Fruit fly (Drosophila melanogaster) whole organism, wandering third instar larva: ENCODE data around the gene CG10208.

Experiments
- Abd-B ChIP-seq: fragments of >200 bp; optimal IDR thresholded peaks from 2 replicates; lab custom pipeline; 2017; ENCODE audit warnings: missing biosample characterization, missing genetic modification characterization
- CG32264 ChIP-seq: fragments of 200-800 bp; sonication (Bioruptor generic); optimal IDR thresholded peaks from 2 replicates; lab custom pipeline; 2016; ENCODE audit warnings: missing biosample characterization, missing genetic modification characterization
- CG9705 ChIP-seq: fragments of 200-800 bp; sonication (Bioruptor generic); optimal IDR thresholded peaks from 2 replicates; lab custom pipeline; 2018; ENCODE audit warnings: missing biosample characterization, mild to moderate bottlenecking, missing genetic modification characterization
- CrebA ChIP-seq: fragments of 200-800 bp; sonication (Bioruptor generic); optimal IDR thresholded peaks from 2 replicates; lab custom pipeline; 2016; ENCODE audit warnings: missing biosample characterization, mild to moderate bottlenecking, missing genetic modification characterization, borderline replicate concordance
- Dfd ChIP-seq: fragments of >200 bp; optimal IDR thresholded peaks from 2 replicates; lab custom pipeline; 2017; ENCODE audit warnings: missing biosample characterization, missing genetic modification characterization
- GATAd ChIP-seq: sonication (Bioruptor generic); optimal IDR thresholded peaks from 2 replicates; lab custom pipeline; 2016; ENCODE audit warnings: missing biosample characterization, missing genetic modification characterization
- HLH106 ChIP-seq: fragments of 200-800 bp; optimal IDR thresholded peaks from 3 replicates; lab custom pipeline; 2019; ENCODE audit warnings: missing biosample characterization, mild to moderate bottlenecking, missing genetic modification characterization, moderate library complexity
- Hnf4 ChIP-seq: fragments of 200-800 bp; sonication (Bioruptor generic); optimal IDR thresholded peaks from 2 replicates; lab custom pipeline; 2016; ENCODE audit warnings: missing biosample characterization, mild to moderate bottlenecking, missing genetic modification characterization
- Hr78 ChIP-seq: fragments of >200 bp; optimal IDR thresholded peaks from 2 replicates; lab custom pipeline; 2017; ENCODE audit warnings: missing biosample characterization, missing genetic modification characterization
- Hr83 ChIP-seq: fragments of 200-300 bp; sonication (Bioruptor generic); optimal IDR thresholded peaks from 2 replicates; lab custom pipeline; 2016; ENCODE audit warnings: missing biosample characterization, mild to moderate bottlenecking, missing genetic modification characterization, moderate library complexity; ENCODE audit not compliant: poor library complexity, severe bottlenecking
- Jra ChIP-seq: sonication (Bioruptor generic); optimal IDR thresholded peaks from 2 replicates; lab custom pipeline; 2016; ENCODE audit warnings: missing biosample characterization, missing genetic modification characterization
- Mio ChIP-seq: sonication (Bioruptor generic); optimal IDR thresholded peaks from 2 replicates; lab custom pipeline; 2016; ENCODE audit warnings: missing biosample characterization, missing genetic modification characterization
- Myc ChIP-seq: fragments of >200 bp; optimal IDR thresholded peaks from 2 replicates; lab custom pipeline; 2017
- N ChIP-seq: fragments of >200 bp; optimal IDR thresholded peaks from 2 replicates; lab custom pipeline; 2018; ENCODE audit warnings: missing biosample characterization, missing external identifiers, missing genetic modification characterization
- OdsH ChIP-seq: fragments of 200-800 bp; sonication (Bioruptor generic); optimal IDR thresholded peaks from 2 replicates; lab custom pipeline; 2016; ENCODE audit warnings: missing biosample characterization, mild to moderate bottlenecking, missing genetic modification characterization
- Rel ChIP-seq, 2 experiments: fragments of 200-800 bp; sonication (Bioruptor generic) in 1 of 2; optimal IDR thresholded peaks; 2 replicates in 1 of 2; 3 replicates in 1 of 2; lab custom pipeline; 2016 to 2019; ENCODE audit warnings: mild to moderate bottlenecking in 2 of 2, missing biosample characterization in 2 of 2, missing genetic modification characterization in 2 of 2, moderate library complexity in 1 of 2
- Sp1 ChIP-seq: fragments of 200-800 bp; sonication (Bioruptor generic); optimal IDR thresholded peaks from 3 replicates; lab custom pipeline; 2019; ENCODE audit warnings: missing biosample characterization, mild to moderate bottlenecking, missing genetic modification characterization, moderate library complexity
- Vsx2 ChIP-seq: fragments of 200-300, 225-300 bp; sonication (Bioruptor generic); optimal IDR thresholded peaks from 2 replicates; lab custom pipeline; 2018; ENCODE audit warnings: missing biosample characterization, missing genetic modification characterization; ENCODE audit not compliant: partially characterized antibody
- br ChIP-seq: fragments of 200-800 bp; sonication (Bioruptor generic); optimal IDR thresholded peaks from 2 replicates; lab custom pipeline; 2016; ENCODE audit warnings: missing biosample characterization, missing genetic modification characterization
- brk ChIP-seq: fragments of 200-800 bp; sonication (Bioruptor generic); optimal IDR thresholded peaks from 2 replicates; lab custom pipeline; 2016; ENCODE audit warnings: missing biosample characterization, mild to moderate bottlenecking, missing genetic modification characterization
- dl ChIP-seq, 2 experiments: fragments of 175-275, 200-275 bp in 1 of 2; fragments of 200-275 bp in 1 of 2; sonication (Bioruptor generic); optimal IDR thresholded peaks; lab custom pipeline; 2018; ENCODE audit warnings: mild to moderate bottlenecking in 2 of 2, missing biosample characterization in 2 of 2, missing genetic modification characterization in 2 of 2, moderate library complexity in 2 of 2; ENCODE audit not compliant: partially characterized antibody in 2 of 2, insufficient read depth in 1 of 2
- dmrt93B ChIP-seq: fragments of 200-800 bp; sonication (Bioruptor generic); optimal IDR thresholded peaks from 2 replicates; lab custom pipeline; 2018; ENCODE audit warnings: missing biosample characterization, mild to moderate bottlenecking, missing genetic modification characterization
- dsf ChIP-seq: sonication (Bioruptor generic); optimal IDR thresholded peaks from 2 replicates; lab custom pipeline; 2016; ENCODE audit warnings: missing biosample characterization, missing genetic modification characterization, borderline replicate concordance
- ey ChIP-seq: fragments of 200-800 bp; sonication (Bioruptor generic); optimal IDR thresholded peaks from 2 replicates; lab custom pipeline; 2016; ENCODE audit warnings: missing biosample characterization, missing genetic modification characterization
- foxo ChIP-seq, 2 experiments: fragments of 200-800 bp; sonication (Bioruptor generic); optimal IDR thresholded peaks; 2 replicates in 1 of 2; 3 replicates in 1 of 2; lab custom pipeline; 2016 to 2017; ENCODE audit warnings: missing biosample characterization in 2 of 2, missing genetic modification characterization in 2 of 2
- fru ChIP-seq: fragments of 200-800 bp; sonication (Bioruptor generic); optimal IDR thresholded peaks from 3 replicates; lab custom pipeline; 2016; ENCODE audit warnings: missing biosample characterization, mild to moderate bottlenecking, missing genetic modification characterization
- h ChIP-seq: fragments of 200-800 bp; sonication (Bioruptor generic); optimal IDR thresholded peaks from 3 replicates; lab custom pipeline; 2016; ENCODE audit warnings: missing biosample characterization, mild to moderate bottlenecking, missing genetic modification characterization
- jim ChIP-seq: fragments of 175-275, 200-325 bp; sonication (Bioruptor generic); optimal IDR thresholded peaks from 2 replicates; lab custom pipeline; 2016; ENCODE audit warnings: missing biosample characterization, mild to moderate bottlenecking, missing genetic modification characterization
- lola ChIP-seq: fragments of >200 bp; optimal IDR thresholded peaks from 2 replicates; lab custom pipeline; 2017; ENCODE audit warnings: missing biosample characterization, missing genetic modification characterization
- pan ChIP-seq: fragments of >200 bp; optimal IDR thresholded peaks from 2 replicates; lab custom pipeline; 2017
- psq ChIP-seq: fragments of 200-800 bp; sonication (Bioruptor generic); optimal IDR thresholded peaks from 3 replicates; lab custom pipeline; 2017; ENCODE audit warnings: missing biosample characterization, mild to moderate bottlenecking, missing genetic modification characterization, moderate library complexity
- rgr ChIP-seq: fragments of 200-800 bp; sonication (Bioruptor generic); optimal IDR thresholded peaks from 3 replicates; lab custom pipeline; 2016; ENCODE audit warnings: missing biosample characterization, mild to moderate bottlenecking, missing genetic modification characterization
- sage ChIP-seq: fragments of 200-800 bp; sonication (Bioruptor generic); optimal IDR thresholded peaks from 2 replicates; lab custom pipeline; 2016; ENCODE audit warnings: missing biosample characterization, mild to moderate bottlenecking, missing genetic modification characterization
- sv ChIP-seq: fragments of 200-800 bp; sonication (Bioruptor generic); optimal IDR thresholded peaks from 3 replicates; lab custom pipeline; 2016; ENCODE audit warnings: missing biosample characterization, missing genetic modification characterization
- tai ChIP-seq: sonication (Bioruptor generic); optimal IDR thresholded peaks from 2 replicates; lab custom pipeline; 2016; ENCODE audit warnings: missing biosample characterization, missing genetic modification characterization
- usp ChIP-seq: fragments of >200 bp; optimal IDR thresholded peaks from 2 replicates; lab custom pipeline; 2017; ENCODE audit warnings: missing biosample characterization, missing genetic modification characterization
- woc ChIP-seq: sonication (Bioruptor generic); optimal IDR thresholded peaks from 2 replicates; lab custom pipeline; 2016; ENCODE audit warnings: missing biosample characterization, mild to moderate bottlenecking, missing genetic modification characterization

CG10208 gene

DNA sequence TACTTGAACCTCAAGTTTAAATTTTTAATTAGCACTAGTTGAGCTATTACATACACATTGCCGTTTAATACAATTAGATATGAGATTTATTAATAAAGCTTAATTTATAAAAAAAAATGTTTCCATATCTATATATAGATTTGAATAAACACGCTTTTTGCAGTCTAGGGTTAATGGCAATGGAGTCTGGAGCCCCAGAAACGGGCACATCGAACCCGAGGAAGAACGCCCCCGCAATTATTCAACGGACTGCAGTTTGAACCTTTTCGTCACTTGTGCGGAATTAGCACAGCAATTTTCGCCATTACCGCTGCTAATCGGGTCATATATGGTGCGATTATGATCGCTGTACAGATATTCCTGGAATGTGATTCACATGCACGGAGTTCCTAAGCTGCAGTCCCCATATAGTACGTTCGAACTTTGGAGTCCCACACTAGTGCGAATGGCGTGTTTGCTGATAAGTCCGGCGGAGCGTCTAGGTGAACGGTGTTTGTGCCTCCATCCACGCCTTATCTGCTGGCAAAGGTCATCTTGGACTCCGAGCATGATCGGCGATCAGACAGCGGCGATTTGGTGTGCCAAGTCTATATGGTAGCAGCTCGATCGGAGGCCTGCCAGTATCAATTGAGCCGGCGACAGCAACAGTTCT is 10.2 kb downstream of the CG10208 start, which contains the start of gene Lsd-1:
Gene Lsd-1 (plus strand): TSS at position 236 of the 652 bp plus-strand sequence.
- TF ChIP-seq HLH106 (tag; lab: Kevin White, UChicago) (peak; percentile 62), foxo (GFP tag; optimal IDR thresholded peaks at IDR 0.05; lab: Kevin White, UChicago) (peak in 1 of 2 experiments; percentile 11), Rel (GFP tag; optimal IDR thresholded peaks at IDR 0.05; lab: Kevin White, UChicago) (peak; percentile 23), Rel (tag; optimal IDR thresholded peaks at IDR 0.05; lab: Kevin White, UChicago) (peak; percentile 85), Dfd (GFP tag; lab: Kevin White, UChicago) (no peak), tai (GFP tag; lab: Kevin White, UChicago) (no peak), Sp1 (GFP tag; lab: Kevin White, UChicago) (peak; percentile 76), rgr (peak; percentile 37), Hr83 (GFP tag; lab: Kevin White, UChicago) (no peak), Myc (no peak), h (GFP tag; lab: Kevin White, UChicago) (peak; percentile 31), brk (no peak), Hnf4 (peak; percentile 30), Jra (GFP tag; lab: Kevin White, UChicago) (no peak), CG32264 (GFP tag; lab: Kevin White, UChicago) (no peak)

DNA sequence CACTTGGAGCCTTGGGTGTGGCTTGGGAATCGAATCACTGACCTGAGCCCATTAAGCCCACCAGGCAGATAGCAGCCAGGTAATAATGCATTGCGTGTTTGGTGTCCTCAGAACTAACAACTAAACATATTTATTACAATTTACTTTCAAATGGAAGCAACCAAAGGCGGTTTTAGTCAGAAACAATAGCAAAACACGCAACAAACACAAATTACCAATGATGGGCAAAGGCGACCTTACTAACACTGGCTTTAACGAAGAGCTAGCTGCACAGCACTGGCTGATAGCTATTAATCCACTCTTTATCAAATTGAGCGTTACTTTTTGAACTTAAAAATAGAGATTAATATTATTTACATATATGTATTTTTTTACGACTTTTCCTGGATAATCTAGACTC is 10.9 kb downstream of the CG10208 start, which contains the start of gene udt:
Gene udt (minus strand): TSS at position 249 of the 400 bp plus-strand sequence.
- TF ChIP-seq psq (GFP tag; lab: Kevin White, UChicago) = peak; percentile 28
- no peak for TF ChIP-seq Abd-B (GFP tag; lab: Kevin White, UChicago)
- TF ChIP-seq pan (lab: Kevin White, UChicago) = no peak
- TF ChIP-seq sage = no peak
- TF ChIP-seq ey (GFP tag; lab: Kevin White, UChicago) = no peak
- TF ChIP-seq Myc = peak; percentile 39
- no peak for TF ChIP-seq N
- no peak for TF ChIP-seq dl (GFP tag; optimal IDR thresholded peaks at IDR 0.05; lab: Kevin White, UChicago; ENCODE audit: insufficient read depth in 1 of 2, partially characterized antibody in 2 of 2)
- no peak for TF ChIP-seq dmrt93B (GFP tag; lab: Kevin White, UChicago)
- TF ChIP-seq Hr83 (GFP tag; lab: Kevin White, UChicago) = peak; percentile 20
- no peak for TF ChIP-seq lola (GFP tag; lab: Kevin White, UChicago)
- TF ChIP-seq h (GFP tag; lab: Kevin White, UChicago) = no peak
- no peak for TF ChIP-seq fru (GFP tag; lab: Kevin White, UChicago)
- no peak for TF ChIP-seq Rel (GFP tag; optimal IDR thresholded peaks at IDR 0.05; lab: Kevin White, UChicago)
- TF ChIP-seq Rel (tag; optimal IDR thresholded peaks at IDR 0.05; lab: Kevin White, UChicago) = no peak
- peak; percentile 46 for TF ChIP-seq Hnf4
- no peak for TF ChIP-seq GATAd (GFP tag; lab: Kevin White, UChicago)
- no peak for TF ChIP-seq Jra (GFP tag; lab: Kevin White, UChicago)
- no peak for TF ChIP-seq usp (GFP tag; lab: Kevin White, UChicago)
- TF ChIP-seq tai (GFP tag; lab: Kevin White, UChicago) = no peak
- TF ChIP-seq CG9705 (GFP tag; lab: Kevin White, UChicago) = no peak
- peak; percentile 0 for TF ChIP-seq br (GFP tag; lab: Kevin White, UChicago)
- TF ChIP-seq sv (GFP tag; lab: Kevin White, UChicago) = peak; percentile 26
- TF ChIP-seq Mio = no peak
- TF ChIP-seq CG32264 (GFP tag; lab: Kevin White, UChicago) = no peak
- no peak for TF ChIP-seq Hr78
- no peak for TF ChIP-seq HLH106 (tag; lab: Kevin White, UChicago)
- no peak for TF ChIP-seq Dfd (GFP tag; lab: Kevin White, UChicago)
- TF ChIP-seq jim (GFP tag; lab: Kevin White, UChicago) = no peak

DNA sequence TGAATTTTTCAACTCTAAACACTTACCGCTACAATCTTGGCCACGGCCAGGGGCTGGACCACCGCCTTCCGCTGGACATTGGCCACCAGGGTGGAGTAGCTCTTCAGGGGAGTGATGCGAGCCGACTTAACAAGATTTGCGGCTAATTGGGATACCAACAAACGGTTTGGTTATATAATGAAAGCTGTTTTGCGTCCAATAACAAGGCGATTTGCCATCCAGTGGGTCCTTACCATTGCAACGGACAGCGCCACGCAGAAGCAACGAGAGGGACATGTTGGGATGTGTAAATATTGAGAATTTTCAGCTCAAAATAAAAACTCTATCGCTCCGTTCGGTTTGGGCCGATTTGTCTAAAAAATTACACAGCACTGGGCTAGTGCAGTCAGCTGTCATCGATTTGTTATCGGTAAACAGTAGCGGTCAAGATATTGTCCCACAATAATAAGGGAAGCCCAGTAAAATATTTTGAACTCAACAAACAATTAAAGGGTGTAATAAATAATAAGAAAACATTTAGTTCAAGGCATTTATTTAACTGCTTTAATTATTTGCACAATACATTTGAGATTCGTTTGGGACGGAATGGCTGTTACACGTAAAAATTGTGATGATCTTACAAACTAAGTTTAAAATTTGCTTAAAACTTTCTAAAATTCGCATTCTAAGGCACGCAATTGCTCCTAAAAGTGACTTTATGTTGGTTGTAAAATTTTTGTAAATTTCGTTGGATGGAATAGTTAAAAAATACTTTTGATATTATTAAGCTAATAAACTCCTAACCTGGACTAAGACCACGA is 13.5 kb downstream of the CG10208 start, which contains the start of gene SdhD:
Gene SdhD (minus strand): TSS at position 382 of the 800 bp plus-strand sequence.
- TF ChIP-seq lola (GFP tag; lab: Kevin White, UChicago) (no peak), CG9705 (GFP tag; lab: Kevin White, UChicago) (no peak), dl (GFP tag; optimal IDR thresholded peaks at IDR 0.05; lab: Kevin White, UChicago; ENCODE audit: insufficient read depth in 1 of 2, partially characterized antibody in 2 of 2) (no peak), dsf (GFP tag; lab: Kevin White, UChicago) (no peak), N (no peak), Myc (peak; percentile 15), brk (no peak), pan (lab: Kevin White, UChicago) (no peak), Rel (GFP tag; optimal IDR thresholded peaks at IDR 0.05; lab: Kevin White, UChicago) (no peak), Rel (tag; optimal IDR thresholded peaks at IDR 0.05; lab: Kevin White, UChicago) (peak; percentile 88), Jra (GFP tag; lab: Kevin White, UChicago) (peak; percentile 57), ey (GFP tag; lab: Kevin White, UChicago) (peak; percentile 18), psq (GFP tag; lab: Kevin White, UChicago) (no peak), jim (GFP tag; lab: Kevin White, UChicago) (no peak), Hr78 (no peak), Hnf4 (peak; percentile 72), dmrt93B (GFP tag; lab: Kevin White, UChicago) (no peak), Mio (no peak), Hr83 (GFP tag; lab: Kevin White, UChicago) (peak; percentile 84), woc (GFP tag; lab: Kevin White, UChicago) (no peak), Vsx2 (GFP tag; lab: Kevin White, UChicago) (no peak), sv (GFP tag; lab: Kevin White, UChicago) (peak; percentile 21), CrebA (GFP tag; lab: Kevin White, UChicago) (no peak), tai (GFP tag; lab: Kevin White, UChicago) (no peak), GATAd (GFP tag; lab: Kevin White, UChicago) (no peak), CG32264 (GFP tag; lab: Kevin White, UChicago) (no peak), OdsH (GFP tag; lab: Kevin White, UChicago) (peak; percentile 48), foxo (GFP tag; optimal IDR thresholded peaks at IDR 0.05; lab: Kevin White, UChicago) (peak in 1 of 2 experiments; percentile 50), HLH106 (tag; lab: Kevin White, UChicago) (no peak), sage (no peak)
